Worm (Caenorhabditis elegans) whole organism, L1 larva: ENCODE measurements around the gene str-254.

Experiments
- alr-1 ChIP-seq: fragments of 200-800 bp; sonication (Bioruptor generic); optimal IDR thresholded peaks from 2 replicates; lab custom pipeline; 2018; ENCODE audit warnings: borderline replicate concordance, mild to moderate bottlenecking, missing genetic modification characterization, missing compliant biosample characterization
- blmp-1 ChIP-seq: fragments of 150-350 bp; optimal IDR thresholded peaks from 2 replicates; lab custom pipeline; 2014; ENCODE audit warnings: missing biosample characterization, missing genetic modification characterization
- ceh-63 ChIP-seq: fragments of 200-800 bp; sonication (Bioruptor generic); optimal IDR thresholded peaks from 2 replicates; lab custom pipeline; 2018; ENCODE audit warnings: mild to moderate bottlenecking, missing genetic modification characterization, missing compliant biosample characterization
- ceh-88 ChIP-seq: fragments of 200-800 bp; sonication (Bioruptor generic); IDR thresholded peaks from 2 replicates; pipeline ENCODE4 v1.3.6; 2022; ENCODE audit warnings: missing genetic modification characterization, missing compliant biosample characterization
- egl-27 ChIP-seq, 2 experiments: fragments of 150-350 bp in 1 of 2; sonication (generic microtip); optimal IDR thresholded peaks; 3 replicates each; lab custom pipeline; 2017 to 2018; ENCODE audit warnings: missing biosample characterization in 2 of 2, missing genetic modification characterization in 2 of 2, missing genetic modification reagents in 2 of 2
- nhr-11 ChIP-seq: fragments of 150-350 bp; optimal IDR thresholded peaks from 2 replicates; lab custom pipeline; 2014; ENCODE audit warnings: missing biosample characterization, missing genetic modification characterization
- nhr-28 ChIP-seq: fragments of 150-350 bp; optimal IDR thresholded peaks from 2 replicates; lab custom pipeline; 2014; ENCODE audit warnings: missing biosample characterization, missing genetic modification characterization
- nhr-85 ChIP-seq: sonication (generic microtip); peaks from one replicate; lab custom pipeline; 2016; ENCODE audit warnings: missing genetic modification characterization, inconsistent platforms, missing compliant biosample characterization
- zag-1 ChIP-seq: fragments of 150-350 bp; optimal IDR thresholded peaks from 2 replicates; lab custom pipeline; 2014; ENCODE audit warnings: missing biosample characterization, missing genetic modification characterization
- zip-4 ChIP-seq: fragments of 200-800 bp; sonication (Bioruptor generic); optimal IDR thresholded peaks from 2 replicates; lab custom pipeline; 2018; ENCODE audit warnings: mild to moderate bottlenecking, missing genetic modification characterization, moderate library complexity, missing compliant biosample characterization

DNA sequence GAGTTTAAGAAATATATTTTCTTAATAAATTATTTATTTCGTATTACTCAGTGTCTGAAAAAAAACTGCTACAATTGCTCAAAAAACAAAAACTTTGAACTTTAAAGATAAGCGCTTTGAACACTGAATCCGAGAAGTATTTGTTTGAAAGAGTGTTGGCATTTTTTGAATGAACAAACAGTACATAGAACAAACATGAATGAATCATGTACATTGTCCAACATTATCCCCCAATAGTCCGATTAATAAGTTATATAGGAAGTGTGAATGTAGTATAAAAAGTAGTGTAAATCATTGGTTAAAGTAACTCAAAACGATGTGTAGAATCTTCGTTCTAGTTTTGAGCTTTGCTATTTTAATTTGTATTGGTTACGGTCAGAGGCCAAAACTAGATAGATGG is 48.5 kb upstream of the str-254 start, which contains the start of gene F11A5.17:
- TF ChIP-seq ceh-63 (GFP tag; lab: Kevin White, UChicago) (no peak), egl-27 (tag; optimal IDR thresholded peaks at IDR 0.05; lab: Kevin White, UChicago) (no peak), ceh-88 (GFP tag; lab: Robert Waterston, UW) (no peak), zag-1 (no peak), nhr-28 (no peak), blmp-1 (tag; lab: Kevin White, UChicago) (no peak), nhr-11 (tag; lab: Kevin White, UChicago) (no peak), nhr-85 (tag; lab: Kevin White, UChicago) (no peak), alr-1 (tag; lab: Kevin White, UChicago) (no peak), zip-4 (no peak)
